Fruit fly (Drosophila melanogaster): ENCODE results near the gene CG7173.

DNA sequence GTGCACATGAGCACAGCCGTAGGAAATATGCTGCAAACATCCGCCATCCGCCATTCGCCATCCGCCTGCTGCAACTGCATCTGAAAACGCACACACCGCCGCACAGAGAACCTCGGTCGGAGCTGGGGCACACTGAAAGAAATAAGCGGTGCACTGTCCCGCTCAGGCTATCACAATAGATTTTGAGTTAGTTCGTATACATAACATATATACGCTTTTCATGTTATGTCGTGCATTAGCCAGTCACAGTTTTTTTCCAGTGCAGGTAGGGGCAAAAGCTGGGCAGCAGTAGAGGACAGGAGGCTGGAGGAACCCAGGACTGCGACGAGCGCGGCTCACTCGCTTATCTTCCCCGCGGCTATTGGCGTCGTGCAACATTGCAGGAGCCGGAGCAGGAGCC is 36.4 kb upstream of the CG7173 start:
- TF ChIP-seq Myc (optimal IDR thresholded peaks at IDR 0.05) (no peak), h (optimal IDR thresholded peaks at IDR 0.05) (no peak), Sin3A (optimal IDR thresholded peaks at IDR 0.05) (no peak), psq (optimal IDR thresholded peaks at IDR 0.05) (no peak), insv (optimal IDR thresholded peaks at IDR 0.05) (no peak), ttk (optimal IDR thresholded peaks at IDR 0.05) (no peak)

All from Kc167 (cell line).